Fruit fly (Drosophila melanogaster): ENCODE measurements around the gene CG13946.

DNA sequence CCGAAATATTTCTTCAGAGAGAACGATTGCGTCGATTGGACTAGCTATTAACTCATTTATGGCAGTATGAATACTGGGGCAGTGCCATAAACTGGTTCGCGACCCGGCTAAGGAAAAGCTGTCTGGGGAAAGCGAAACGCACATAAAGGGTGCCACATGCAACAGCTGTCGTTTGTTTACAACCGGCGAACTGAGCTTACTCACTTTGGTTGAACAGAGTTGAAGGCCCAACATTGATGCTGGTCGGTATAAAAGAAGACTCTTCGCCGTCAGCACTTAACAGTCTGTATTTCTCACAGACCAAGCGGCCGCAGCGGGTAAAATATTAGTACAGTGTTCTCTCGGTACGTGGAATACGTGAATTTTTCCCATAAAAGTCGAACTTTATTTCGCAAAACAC is 30.6 kb upstream of the CG13946 start:
- TF ChIP-seq Dfd (GFP tag; optimal IDR thresholded peaks at IDR 0.05) (no peak), pan (optimal IDR thresholded peaks at IDR 0.05) (no peak), psq (GFP tag; optimal IDR thresholded peaks at IDR 0.05) (no peak), dsf (GFP tag; optimal IDR thresholded peaks at IDR 0.05; ENCODE audit: borderline replicate concordance) (no peak), tai (GFP tag; optimal IDR thresholded peaks at IDR 0.05) (no peak)

Data from whole organism, wandering third instar larva.